Worm (Caenorhabditis elegans) whole organism, L4/young adult: Measurements from ENCODE around the gene srxa-13.

Experiments used
- W03F9.2 ChIP-seq: fragments of 150-350 bp; optimal IDR thresholded peaks from 2 replicates; lab custom pipeline; 2014; ENCODE audit warnings: missing biosample characterization, missing genetic modification characterization
- dao-5 ChIP-seq: sonication (generic microtip); optimal IDR thresholded peaks from 2 replicates; lab custom pipeline; 2016; ENCODE audit warnings: missing genotype, missing genetic modification characterization, moderate library complexity, missing compliant biosample characterization
- him-1 ChIP-seq: sonication (generic microtip); optimal IDR thresholded peaks from 2 replicates; lab custom pipeline; 2016; ENCODE audit warnings: missing genotype, missing genetic modification reagents, missing genetic modification characterization, missing compliant biosample characterization

- TF ChIP-seq him-1 (tag; lab: Kevin White, UChicago) (no peak), dao-5 (no peak), W03F9.2 (tag; lab: Kevin White, UChicago) (no peak)
Measured at ce11 chrV:13908120-13908915, 21.3 kb upstream of the srxa-13 start.
